Worm (Caenorhabditis elegans) whole organism, L1 larva: ENCODE results near the gene Y60C6A.2.

ENCODE experiments used
- C04F5.9 ChIP-seq: sonication (generic microtip); optimal IDR thresholded peaks from 2 replicates; lab custom pipeline; 2016; ENCODE audit warnings: missing genetic modification characterization, missing compliant biosample characterization
- C34B4.2 ChIP-seq: sonication (generic microtip); optimal IDR thresholded peaks from 2 replicates; lab custom pipeline; 2017; ENCODE audit warnings: mild to moderate bottlenecking, missing genetic modification characterization, missing compliant biosample characterization
- F16B12.6 ChIP-seq: fragments of 150-350 bp; optimal IDR thresholded peaks from 2 replicates; lab custom pipeline; 2014; ENCODE audit warnings: missing biosample characterization, missing genetic modification characterization
- alr-1 ChIP-seq: fragments of 200-800 bp; sonication (Bioruptor generic); optimal IDR thresholded peaks from 2 replicates; lab custom pipeline; 2018; ENCODE audit warnings: borderline replicate concordance, mild to moderate bottlenecking, missing genetic modification characterization, missing compliant biosample characterization
- aly-2 ChIP-seq: fragments of 150-350 bp; optimal IDR thresholded peaks from 2 replicates; lab custom pipeline; 2014; ENCODE audit warnings: missing biosample characterization, missing genetic modification characterization
- ceh-8 ChIP-seq: fragments of 200-800 bp; sonication (Bioruptor generic); optimal IDR thresholded peaks from 2 replicates; lab custom pipeline; 2018; ENCODE audit warnings: mild to moderate bottlenecking, missing genetic modification characterization, moderate library complexity, missing compliant biosample characterization
- ceh-82 ChIP-seq, 3 experiments: fragments of 150-350 bp in 1 of 3; sonication (generic microtip) in 2 of 3; optimal IDR thresholded peaks; 2 replicates each; lab custom pipeline; 2014 to 2017; ENCODE audit warnings: missing biosample characterization in 3 of 3, missing genetic modification characterization in 3 of 3
- ceh-88 ChIP-seq: fragments of 200-800 bp; sonication (Bioruptor generic); IDR thresholded peaks from 2 replicates; pipeline ENCODE4 v1.3.6; 2022; ENCODE audit warnings: missing genetic modification characterization, missing compliant biosample characterization
- dpl-1 ChIP-seq, 3 experiments: fragments of 150-350 bp in 2 of 3; sonication (generic microtip) in 1 of 3; optimal IDR thresholded peaks; 2 replicates each; lab custom pipeline; 2014 to 2017; ENCODE audit warnings: missing biosample characterization in 3 of 3, missing genetic modification characterization in 3 of 3, missing genetic modification reagents in 3 of 3
- efl-1 ChIP-seq, 4 experiments: fragments of 150-350 bp; optimal IDR thresholded peaks in 3 of 4; peaks in 1 of 4; 1 replicate in 1 of 4; 2 replicates in 3 of 4; lab custom pipeline; 2014; ENCODE audit warnings: missing biosample characterization in 2 of 4, missing genetic modification characterization in 2 of 4, missing genetic modification reagents in 2 of 4
- egl-13 ChIP-seq: sonication (generic microtip); optimal IDR thresholded peaks from 2 replicates; lab custom pipeline; 2016; ENCODE audit warnings: missing genotype, missing genetic modification reagents, missing genetic modification characterization, missing compliant biosample characterization
- elt-2 ChIP-seq: sonication (generic microtip); optimal IDR thresholded peaks from 2 replicates; lab custom pipeline; 2016; ENCODE audit warnings: missing genetic modification characterization, mild to moderate bottlenecking, inconsistent platforms, missing compliant biosample characterization, missing genetic modification reagents
- fkh-8 ChIP-seq: sonication (generic microtip); optimal IDR thresholded peaks from 2 replicates; lab custom pipeline; 2016; ENCODE audit warnings: mild to moderate bottlenecking, missing genetic modification characterization, missing compliant biosample characterization
- fos-1 ChIP-seq: fragments of 150-350 bp; optimal IDR thresholded peaks from 2 replicates; lab custom pipeline; 2014; ENCODE audit warnings: missing biosample characterization, missing genetic modification characterization
- grh-1 ChIP-seq: fragments of 200-800 bp; sonication (Bioruptor generic); IDR thresholded peaks from 2 replicates; pipeline ENCODE4 v1.3.6; 2022; ENCODE audit warnings: missing genetic modification reagents, missing genetic modification characterization, missing compliant biosample characterization
- hlh-4 ChIP-seq: sonication (generic microtip); optimal IDR thresholded peaks from 2 replicates; lab custom pipeline; 2016; ENCODE audit warnings: mild to moderate bottlenecking, missing genetic modification characterization, missing compliant biosample characterization
- isw-1 ChIP-seq: fragments of 200-800 bp; sonication (Bioruptor generic); IDR thresholded peaks from 2 replicates; pipeline ENCODE4 v1.3.6; 2022; ENCODE audit warnings: missing genetic modification characterization, missing compliant biosample characterization
- jun-1 ChIP-seq: fragments of 150-350 bp; optimal IDR thresholded peaks from 2 replicates; lab custom pipeline; 2014; ENCODE audit warnings: missing biosample characterization, missing genetic modification reagents, missing genetic modification characterization
- lin-13 ChIP-seq: fragments of 150-350 bp; optimal IDR thresholded peaks from 2 replicates; lab custom pipeline; 2014; ENCODE audit warnings: missing biosample characterization, missing genetic modification reagents, missing genetic modification characterization
- lin-14 ChIP-seq: fragments of 200-800 bp; sonication (Bioruptor generic); optimal IDR thresholded peaks from 2 replicates; lab custom pipeline; 2018; ENCODE audit warnings: mild to moderate bottlenecking, missing genetic modification characterization, moderate library complexity, missing compliant biosample characterization
- lin-15B ChIP-seq: fragments of 150-350 bp; sonication (generic microtip); optimal IDR thresholded peaks from 3 replicates; lab custom pipeline; 2014; ENCODE audit warnings: missing biosample characterization, missing genetic modification characterization
- lin-35 ChIP-seq, 2 experiments: fragments of 150-350 bp; optimal IDR thresholded peaks; 2 replicates each; lab custom pipeline; 2014; ENCODE audit warnings: missing biosample characterization in 2 of 2, missing genetic modification characterization in 2 of 2, missing genetic modification reagents in 2 of 2
- lin-39 ChIP-seq: fragments of 150-350 bp; optimal IDR thresholded peaks from 2 replicates; lab custom pipeline; 2014; ENCODE audit warnings: missing biosample characterization, missing genetic modification reagents, missing genetic modification characterization
- lir-3 ChIP-seq: sonication (generic microtip); optimal IDR thresholded peaks from 2 replicates; lab custom pipeline; 2016; ENCODE audit warnings: mild to moderate bottlenecking, missing genetic modification characterization, moderate library complexity, missing compliant biosample characterization; ENCODE audit not compliant: poor library complexity
- mdl-1 ChIP-seq, 2 experiments: fragments of 150-350 bp; optimal IDR thresholded peaks; 2 replicates each; lab custom pipeline; 2014 to 2017; ENCODE audit warnings: missing biosample characterization in 2 of 2, missing genetic modification characterization in 2 of 2, inconsistent platforms in 1 of 2
- mep-1 ChIP-seq: fragments of 150-350 bp; optimal IDR thresholded peaks from 2 replicates; lab custom pipeline; 2014; ENCODE audit warnings: missing biosample characterization, missing genetic modification characterization
- nhr-237 ChIP-seq: fragments of 150-350 bp; optimal IDR thresholded peaks from 2 replicates; lab custom pipeline; 2014; ENCODE audit warnings: missing biosample characterization, missing genetic modification characterization
- nhr-47 ChIP-seq: sonication (generic microtip); optimal IDR thresholded peaks from 2 replicates; lab custom pipeline; 2016; ENCODE audit warnings: mild to moderate bottlenecking, missing genetic modification characterization, moderate library complexity, missing compliant biosample characterization
- nhr-71 ChIP-seq: sonication (generic microtip); optimal IDR thresholded peaks from 2 replicates; lab custom pipeline; 2016; ENCODE audit warnings: mild to moderate bottlenecking, missing genetic modification characterization, moderate library complexity, missing compliant biosample characterization
- nhr-77 ChIP-seq: fragments of 150-350 bp; optimal IDR thresholded peaks from 2 replicates; lab custom pipeline; 2014; ENCODE audit warnings: missing biosample characterization, missing genetic modification characterization
- nhr-84 ChIP-seq: sonication (generic microtip); optimal IDR thresholded peaks from 2 replicates; lab custom pipeline; 2017; ENCODE audit warnings: missing biosample characterization, missing genetic modification characterization
- nhr-85 ChIP-seq: sonication (generic microtip); peaks from one replicate; lab custom pipeline; 2016; ENCODE audit warnings: missing genetic modification characterization, inconsistent platforms, missing compliant biosample characterization
- nhr-90 ChIP-seq: sonication (generic microtip); optimal IDR thresholded peaks from 2 replicates; lab custom pipeline; 2016; ENCODE audit warnings: mild to moderate bottlenecking, missing genetic modification characterization, missing compliant biosample characterization; ENCODE audit not compliant: poor library complexity
- pax-3 ChIP-seq: fragments of 200-800 bp; sonication (Bioruptor generic); optimal IDR thresholded peaks from 2 replicates; lab custom pipeline; 2018; ENCODE audit warnings: mild to moderate bottlenecking, missing genetic modification characterization, moderate library complexity, missing compliant biosample characterization
- skn-1 ChIP-seq: fragments of 150-350 bp; optimal IDR thresholded peaks from 2 replicates; lab custom pipeline; 2014; ENCODE audit warnings: missing biosample characterization, missing genetic modification characterization
- snpc-4 ChIP-seq: fragments of 150-350 bp; optimal IDR thresholded peaks from 2 replicates; lab custom pipeline; 2014; ENCODE audit warnings: missing biosample characterization, missing genetic modification characterization
- snu-23 ChIP-seq: sonication (generic microtip); optimal IDR thresholded peaks from 2 replicates; lab custom pipeline; 2016; ENCODE audit warnings: missing genetic modification characterization, missing compliant biosample characterization
- swsn-7 ChIP-seq: sonication (generic microtip); optimal IDR thresholded peaks from 2 replicates; lab custom pipeline; 2016; ENCODE audit warnings: missing genetic modification characterization, missing compliant biosample characterization
- tbx-2 ChIP-seq: sonication (generic microtip); optimal IDR thresholded peaks from 2 replicates; lab custom pipeline; 2016; ENCODE audit warnings: missing genetic modification characterization, missing compliant biosample characterization
- tlp-1 ChIP-seq: fragments of 150-350 bp; optimal IDR thresholded peaks from 2 replicates; lab custom pipeline; 2014; ENCODE audit warnings: missing biosample characterization, missing genetic modification characterization
- unc-30 ChIP-seq: sonication (generic microtip); optimal IDR thresholded peaks from 2 replicates; lab custom pipeline; 2017; ENCODE audit warnings: missing biosample characterization, missing genetic modification characterization
- unc-98 ChIP-seq: fragments of 200-800 bp; sonication (Bioruptor generic); IDR thresholded peaks from 2 replicates; pipeline ENCODE4 v1.3.6; 2022; ENCODE audit warnings: missing genetic modification characterization, missing compliant biosample characterization
- xbp-1 ChIP-seq: sonication (generic microtip); optimal IDR thresholded peaks from 2 replicates; lab custom pipeline; 2016; ENCODE audit warnings: missing genetic modification characterization, missing compliant biosample characterization
- zip-4 ChIP-seq: fragments of 200-800 bp; sonication (Bioruptor generic); optimal IDR thresholded peaks from 2 replicates; lab custom pipeline; 2018; ENCODE audit warnings: mild to moderate bottlenecking, missing genetic modification characterization, moderate library complexity, missing compliant biosample characterization
- ztf-4 ChIP-seq: fragments of 150-350 bp; optimal IDR thresholded peaks from 2 replicates; lab custom pipeline; 2014; ENCODE audit warnings: missing biosample characterization, missing genetic modification characterization

Y60C6A.2 gene

ce11 chrV:4785333-4785852 is at the start of gene Y60C6A.2, which contains the start of gene Y60C6A.3:
TSS of gene Y60C6A.2 (minus strand) at chrV:4785433.
TSS of gene Y60C6A.3 (plus strand) at chrV:4785802.
- TF ChIP-seq lin-35 (GFP tag; optimal IDR thresholded peaks at IDR 0.05; lab: Kevin White, UChicago) (no peak), nhr-90 (no peak), ceh-88 (GFP tag; lab: Robert Waterston, UW) (no peak), alr-1 (no peak), lin-14 (GFP tag; lab: Kevin White, UChicago) (no peak), mdl-1 (tag; optimal IDR thresholded peaks at IDR 0.05; lab: Kevin White, UChicago) (no peak), ceh-8 (GFP tag; lab: Kevin White, UChicago) (no peak), swsn-7 (tag; lab: Kevin White, UChicago) (no peak), isw-1 (GFP tag; lab: Robert Waterston, UW) (no peak), nhr-71 (tag; lab: Kevin White, UChicago) (no peak), ceh-82 (tag; optimal IDR thresholded peaks at IDR 0.05; lab: Kevin White, UChicago) (no peak), skn-1 (tag; lab: Kevin White, UChicago) (no peak), nhr-237 (tag; lab: Kevin White, UChicago) (no peak), lir-3 (tag; lab: Kevin White, UChicago) (no peak)

DNA sequence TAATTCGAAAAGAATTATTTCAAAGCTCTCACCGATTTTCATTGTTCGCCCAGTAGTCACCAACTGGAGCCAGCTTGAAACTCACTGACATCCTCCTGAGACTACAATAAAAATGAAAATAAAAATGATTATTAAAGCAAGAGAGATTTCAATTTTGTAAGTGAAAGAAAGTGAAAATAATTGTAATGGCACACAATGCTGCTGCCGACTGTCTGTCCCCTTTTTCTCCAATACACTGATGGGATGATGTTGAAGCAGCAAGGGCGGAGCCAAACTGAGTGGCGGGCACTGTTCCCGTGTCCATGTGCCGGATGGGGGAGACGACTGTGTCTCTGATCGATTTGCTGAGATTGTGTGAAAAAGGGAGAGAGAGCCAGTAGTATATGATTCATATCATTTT is 49.0 kb upstream of the Y60C6A.2 start, which contains the start of gene C37H5.14:
Gene C37H5.14, minus strand, starts transcription at position 101 of the 400 bp plus-strand sequence.
- TF ChIP-seq C04F5.9 (tag; lab: Kevin White, UChicago) (no peak), tlp-1 (tag; lab: Kevin White, UChicago) (no peak), efl-1 (optimal IDR thresholded peaks at IDR 0.05; lab: Kevin White, UChicago) (no peak), efl-1 (GFP tag; optimal IDR thresholded peaks at IDR 0.05 in 1 of 2; lab: Kevin White, UChicago) (peak in 1 of 2 experiments; percentile 47), snu-23 (GFP tag; lab: Kevin White, UChicago) (no peak), ztf-4 (tag; lab: Kevin White, UChicago) (no peak)

ce11 chrV:4826710-4827380 is 41.6 kb upstream of the Y60C6A.2 start, which contains the start of the genes hsp-6 and C37H5.5:
TSS of gene hsp-6 (minus strand) at chrV:4826760.
TSS of gene C37H5.5 (plus strand) at chrV:4827360.
- peak; percentile 27 for TF ChIP-seq jun-1
- peak; percentile 21 for TF ChIP-seq F16B12.6 (tag; lab: Kevin White, UChicago)
- no peak for TF ChIP-seq unc-98 (GFP tag; lab: Robert Waterston, UW)
- TF ChIP-seq mdl-1 (tag; optimal IDR thresholded peaks at IDR 0.05; lab: Kevin White, UChicago) = peak in 1 of 2 experiments; percentile 77
- peak; percentile 78 for TF ChIP-seq fkh-8
- TF ChIP-seq lin-13 (GFP tag; lab: Kevin White, UChicago) = peak; percentile 72
- TF ChIP-seq egl-13 (tag; lab: Kevin White, UChicago) = peak; percentile 53
- TF ChIP-seq aly-2 (tag; lab: Kevin White, UChicago) = peak; percentile 68
- TF ChIP-seq snpc-4 (tag; lab: Kevin White, UChicago) = peak; percentile 72
- TF ChIP-seq alr-1 = no peak
- peak; percentile 88 for TF ChIP-seq nhr-85 (tag; lab: Kevin White, UChicago)
- TF ChIP-seq mep-1 (tag; lab: Kevin White, UChicago) = peak; percentile 83
- peak; percentile 31 for TF ChIP-seq zip-4 (GFP tag; lab: Kevin White, UChicago)
- TF ChIP-seq xbp-1 = peak; percentile 72
- TF ChIP-seq nhr-84 (tag; lab: Kevin White, UChicago) = no peak
- peak; percentile 78 to 83 for TF ChIP-seq efl-1 (optimal IDR thresholded peaks at IDR 0.05; lab: Kevin White, UChicago)
- peak; percentile 67 to 97 for TF ChIP-seq efl-1 (GFP tag; optimal IDR thresholded peaks at IDR 0.05 in 1 of 2; lab: Kevin White, UChicago)
- peak; percentile 69 for TF ChIP-seq grh-1 (GFP tag; lab: Robert Waterston, UW)
- peak; percentile 55 for TF ChIP-seq nhr-77
- peak; percentile 20 for TF ChIP-seq lin-39 (tag; lab: Kevin White, UChicago)
- peak; percentile 56 for TF ChIP-seq pax-3 (tag; lab: Kevin White, UChicago)
- peak; percentile 79 for TF ChIP-seq nhr-90
- peak; percentile 79 for TF ChIP-seq tbx-2
- TF ChIP-seq ceh-82 (tag; optimal IDR thresholded peaks at IDR 0.05; lab: Kevin White, UChicago) = peak; percentile 36 to 89 (median 51)
- TF ChIP-seq lin-35 (GFP tag; optimal IDR thresholded peaks at IDR 0.05; lab: Kevin White, UChicago) = peak; percentile 66 to 84
- peak; percentile 83 for TF ChIP-seq nhr-47 (tag; lab: Kevin White, UChicago)
- TF ChIP-seq elt-2 (tag; lab: Kevin White, UChicago) = peak; percentile 14
- peak; percentile 59 to 77 (median 74) for TF ChIP-seq dpl-1 (GFP tag; optimal IDR thresholded peaks at IDR 0.05; lab: Kevin White, UChicago)
- TF ChIP-seq lin-15B (tag; lab: Kevin White, UChicago) = peak; percentile 78
- TF ChIP-seq swsn-7 (tag; lab: Kevin White, UChicago) = peak; percentile 79
- TF ChIP-seq fos-1 (tag; lab: Kevin White, UChicago) = peak; percentile 10
- no peak for TF ChIP-seq hlh-4 (tag; lab: Kevin White, UChicago)
- TF ChIP-seq C34B4.2 = no peak
- TF ChIP-seq ceh-8 (GFP tag; lab: Kevin White, UChicago) = no peak
- no peak for TF ChIP-seq unc-30 (tag; lab: Kevin White, UChicago)
